Worm (Caenorhabditis elegans): ENCODE results near the gene C50F4.6.

C50F4.6 gene

ce11 chrV:9544176-9544632 is 1.7 kb upstream of the C50F4.6 start, which contains the start of gene mdf-1 (continued):
- TF ChIP-seq R02D3.7 (tag; optimal IDR thresholded peaks at IDR 0.05) (no peak), sea-2 (GFP tag; optimal IDR thresholded peaks at IDR 0.05) (no peak)

DNA sequence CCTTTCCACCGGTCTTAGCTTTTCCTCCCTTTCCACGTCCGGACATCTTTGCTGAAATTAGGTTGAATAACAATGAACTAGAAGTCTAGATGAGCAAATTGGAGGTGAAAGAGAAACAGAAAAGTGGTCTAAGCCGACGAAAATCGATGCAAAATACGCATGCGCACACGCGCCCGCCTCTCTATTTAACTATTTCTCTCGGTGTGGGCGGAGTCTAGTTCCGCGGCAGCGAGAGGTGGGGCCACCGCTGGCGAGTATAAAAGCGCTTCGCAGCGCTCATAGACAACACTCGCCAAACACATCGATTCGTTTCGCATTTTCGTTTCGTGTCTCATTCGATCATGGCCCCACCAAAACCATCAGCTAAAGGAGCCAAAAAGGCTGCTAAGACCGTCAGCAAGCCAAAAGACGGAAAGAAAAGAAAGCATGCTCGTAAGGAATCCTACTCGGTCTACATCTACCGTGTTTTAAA is 618 bp upstream of the C50F4.6 start, which contains the start of the genes his-35 and his-41:
his-35 (minus strand) TSS at position 51 of the 472 bp plus-strand sequence.
his-41 (plus strand) TSS at position 299 of the 472 bp plus-strand sequence.
- no peak for TF ChIP-seq skn-1 (tag; optimal IDR thresholded peaks at IDR 0.05)
- no peak for TF ChIP-seq nhr-77 (tag; optimal IDR thresholded peaks at IDR 0.05)
- no peak for TF ChIP-seq egl-27 (tag; optimal IDR thresholded peaks at IDR 0.05)
- TF ChIP-seq ama-1 (optimal IDR thresholded peaks at IDR 0.05) = peak; percentile 85
- no peak for TF ChIP-seq unc-39 (tag; optimal IDR thresholded peaks at IDR 0.05)
- TF ChIP-seq zag-1 (tag; optimal IDR thresholded peaks at IDR 0.05) = no peak
- no peak for TF ChIP-seq nhr-67 (tag; optimal IDR thresholded peaks at IDR 0.05)
- TF ChIP-seq ztf-11 (tag; optimal IDR thresholded peaks at IDR 0.05) = no peak
- no peak for TF ChIP-seq mdl-1 (tag; optimal IDR thresholded peaks at IDR 0.05)
- no peak for TF ChIP-seq nhr-23 (tag; optimal IDR thresholded peaks at IDR 0.05)
- TF ChIP-seq fkh-2 (tag; optimal IDR thresholded peaks at IDR 0.05) = no peak
- TF ChIP-seq aly-2 (tag; optimal IDR thresholded peaks at IDR 0.05) = no peak
- no peak for TF ChIP-seq nhr-11 (tag; optimal IDR thresholded peaks at IDR 0.05)
- peak; percentile 34 for TF ChIP-seq pha-4 (tag; optimal IDR thresholded peaks at IDR 0.05)
- no peak for TF ChIP-seq fkh-10 (GFP tag; optimal IDR thresholded peaks at IDR 0.05)
- no peak for TF ChIP-seq ceh-16 (tag; optimal IDR thresholded peaks at IDR 0.05)
- no peak for TF ChIP-seq ceh-9 (tag; optimal IDR thresholded peaks at IDR 0.05)
- peak; percentile 16 for TF ChIP-seq tbx-2 (tag; optimal IDR thresholded peaks at IDR 0.05)
- TF ChIP-seq pqm-1 (tag; optimal IDR thresholded peaks at IDR 0.05) = no peak
- no peak for TF ChIP-seq sea-2 (GFP tag; optimal IDR thresholded peaks at IDR 0.05)
- TF ChIP-seq ztf-4 (tag; optimal IDR thresholded peaks at IDR 0.05) = no peak
- no peak for TF ChIP-seq daf-12 (tag; optimal IDR thresholded peaks at IDR 0.05)
- TF ChIP-seq nhr-237 (tag; optimal IDR thresholded peaks at IDR 0.05) = no peak
- TF ChIP-seq egl-5 (tag; optimal IDR thresholded peaks at IDR 0.05) = no peak
- TF ChIP-seq mml-1 (tag; optimal IDR thresholded peaks at IDR 0.05) = no peak
- peak; percentile 57 for TF ChIP-seq lin-39 (tag; optimal IDR thresholded peaks at IDR 0.05)
- TF ChIP-seq elt-3 (tag; optimal IDR thresholded peaks at IDR 0.05) = no peak
- no peak for TF ChIP-seq elt-1 (tag; optimal IDR thresholded peaks at IDR 0.05)
- no peak for TF ChIP-seq ceh-82 (tag; optimal IDR thresholded peaks at IDR 0.05)
- no peak for TF ChIP-seq nhr-12 (tag; optimal IDR thresholded peaks at IDR 0.05)
- peak; percentile 7 for TF ChIP-seq ceh-28 (tag; optimal IDR thresholded peaks at IDR 0.05)
- no peak for TF ChIP-seq ZK546.5 (tag; optimal IDR thresholded peaks at IDR 0.05)
- TF ChIP-seq R02D3.7 (tag; optimal IDR thresholded peaks at IDR 0.05) = no peak
- no peak for TF ChIP-seq nhr-76 (tag; optimal IDR thresholded peaks at IDR 0.05)
- peak; percentile 41 for TF ChIP-seq jun-1 (tag; optimal IDR thresholded peaks at IDR 0.05)
- TF ChIP-seq unc-62 (GFP tag; optimal IDR thresholded peaks at IDR 0.05) = no peak
- TF ChIP-seq lin-15B (tag; optimal IDR thresholded peaks at IDR 0.05) = peak; percentile 37
- peak; percentile 3 for TF ChIP-seq lsy-12 (tag; optimal IDR thresholded peaks at IDR 0.05)
- TF ChIP-seq nfya-1 (tag; optimal IDR thresholded peaks at IDR 0.05; ENCODE audit: insufficient read depth) = peak; percentile 69
- TF ChIP-seq nhr-43 (tag; optimal IDR thresholded peaks at IDR 0.05; ENCODE audit: poor library complexity, severe bottlenecking) = peak; percentile 15
- TF ChIP-seq nhr-25 (tag; optimal IDR thresholded peaks at IDR 0.05) = peak; percentile 77
- no peak for TF ChIP-seq hmg-11 (tag; optimal IDR thresholded peaks at IDR 0.05)
- no peak for TF ChIP-seq fos-1 (tag; optimal IDR thresholded peaks at IDR 0.05)
- TF ChIP-seq snpc-4 (tag; optimal IDR thresholded peaks at IDR 0.05) = peak; percentile 24
- no peak for TF ChIP-seq nhr-28 (tag; optimal IDR thresholded peaks at IDR 0.05)
- TF ChIP-seq elt-2 (tag; optimal IDR thresholded peaks at IDR 0.05) = no peak
- TF ChIP-seq eor-1 (tag; optimal IDR thresholded peaks at IDR 0.05) = no peak

Measured in whole organism, L3 larva.